Worm (Caenorhabditis elegans) whole organism, young adult: Measurements from ENCODE around the gene nspc-10.

ENCODE experiments used
- B0019.2 ChIP-seq: fragments of 200-800 bp; sonication (Bioruptor generic); conservative IDR thresholded peaks from 2 replicates; pipeline ENCODE4 v1.3.6; 2022; ENCODE audit warnings: missing genetic modification reagents, missing genetic modification characterization, missing compliant biosample characterization
- F10E7.11 ChIP-seq: sonication (generic microtip); optimal IDR thresholded peaks from 2 replicates; lab custom pipeline; 2017; ENCODE audit warnings: mild to moderate bottlenecking, missing genetic modification characterization, moderate library complexity, missing compliant biosample characterization
- F23B12.7 ChIP-seq: sonication (generic microtip); optimal IDR thresholded peaks from 2 replicates; lab custom pipeline; 2017; ENCODE audit warnings: missing genetic modification characterization, mild to moderate bottlenecking, missing compliant biosample characterization, antibody characterized with exemption, moderate library complexity; ENCODE audit not compliant: insufficient read depth
- F37B4.10 ChIP-seq: fragments of 200-800 bp; sonication (Bioruptor generic); IDR thresholded peaks from 2 replicates; pipeline ENCODE4 v1.3.6; 2022; ENCODE audit warnings: missing genetic modification characterization, missing compliant biosample characterization
- F57C9.4 ChIP-seq: sonication (generic microtip); optimal IDR thresholded peaks from 2 replicates; lab custom pipeline; 2017; ENCODE audit warnings: mild to moderate bottlenecking, missing genetic modification characterization, missing compliant biosample characterization
- Y53F4B.3 ChIP-seq: fragments of 200-800 bp; sonication (Bioruptor generic); IDR thresholded peaks from 2 replicates; pipeline ENCODE4 v1.3.6; 2022; ENCODE audit warnings: missing genetic modification reagents, missing genetic modification characterization, missing compliant biosample characterization
- Y56A3A.18 ChIP-seq: fragments of 200-800 bp; sonication (Bioruptor generic); IDR thresholded peaks from 2 replicates; pipeline ENCODE4 v1.3.6; 2022; ENCODE audit warnings: missing genetic modification reagents, missing genetic modification characterization, missing compliant biosample characterization
- akir-1 ChIP-seq: fragments of 200-800 bp; sonication (Bioruptor generic); optimal IDR thresholded peaks from 2 replicates; lab custom pipeline; 2018; ENCODE audit warnings: mild to moderate bottlenecking, missing genetic modification characterization, moderate library complexity, missing compliant biosample characterization
- ama-1 ChIP-seq, 3 experiments: fragments of 150-350 bp in 1 of 3; sonication (generic microtip) in 2 of 3; optimal IDR thresholded peaks; 2 replicates each; lab custom pipeline; 2014 to 2018; ENCODE audit warnings: missing biosample characterization in 2 of 3, missing genetic modification characterization in 2 of 3, missing genetic modification reagents in 2 of 3
- attf-5 ChIP-seq: fragments of 200-800 bp; sonication (Bioruptor generic); optimal IDR thresholded peaks from 2 replicates; lab custom pipeline; 2018; ENCODE audit warnings: mild to moderate bottlenecking, missing genetic modification characterization, missing compliant biosample characterization
- bed-1 ChIP-seq: fragments of 200-800 bp; sonication (Bioruptor generic); IDR thresholded peaks from 2 replicates; pipeline ENCODE4 v1.3.6; 2022; ENCODE audit warnings: missing genetic modification reagents, missing genetic modification characterization, missing compliant biosample characterization
- ceh-40 ChIP-seq: fragments of 200-800 bp; sonication (Bioruptor generic); IDR thresholded peaks from 2 replicates; pipeline ENCODE4 v1.3.6; 2022; ENCODE audit warnings: missing genetic modification characterization, missing compliant biosample characterization
- chd-7 ChIP-seq: sonication (generic microtip); optimal IDR thresholded peaks from 2 replicates; lab custom pipeline; 2016; ENCODE audit warnings: mild to moderate bottlenecking, missing genetic modification characterization, moderate library complexity, missing compliant biosample characterization
- die-1 ChIP-seq: sonication (generic microtip); optimal IDR thresholded peaks from 2 replicates; lab custom pipeline; 2016; ENCODE audit warnings: missing genotype, mild to moderate bottlenecking, missing genetic modification characterization, missing compliant biosample characterization
- dpff-1 ChIP-seq: sonication (generic microtip); optimal IDR thresholded peaks from 2 replicates; lab custom pipeline; 2017; ENCODE audit warnings: mild to moderate bottlenecking, missing genetic modification characterization, missing compliant biosample characterization
- efl-1 ChIP-seq: fragments of 150-350 bp; optimal IDR thresholded peaks from 2 replicates; lab custom pipeline; 2014; ENCODE audit warnings: missing biosample characterization, missing genetic modification reagents, missing genetic modification characterization
- egl-18 ChIP-seq: fragments of 200-800 bp; sonication (Bioruptor generic); IDR thresholded peaks from 2 replicates; pipeline ENCODE4 v1.3.6; 2022; ENCODE audit warnings: missing genetic modification reagents, missing genetic modification characterization, missing compliant biosample characterization
- him-1 ChIP-seq: sonication (generic microtip); optimal IDR thresholded peaks from 2 replicates; lab custom pipeline; 2016; ENCODE audit warnings: missing genotype, missing genetic modification reagents, missing genetic modification characterization, missing compliant biosample characterization
- hlh-12 ChIP-seq: sonication (generic microtip); optimal IDR thresholded peaks from 2 replicates; lab custom pipeline; 2016; ENCODE audit warnings: missing genetic modification characterization, missing compliant biosample characterization
- hmg-1.2 ChIP-seq: fragments of 200-800 bp; sonication (Bioruptor generic); IDR thresholded peaks from 2 replicates; pipeline ENCODE4 v1.3.6; 2022; ENCODE audit warnings: missing genetic modification reagents, missing genetic modification characterization, missing compliant biosample characterization
- hrde-1 ChIP-seq: sonication (generic microtip); optimal IDR thresholded peaks from 2 replicates; lab custom pipeline; 2016; ENCODE audit warnings: missing genetic modification characterization, mild to moderate bottlenecking, missing compliant biosample characterization, moderate library complexity, missing genotype, missing genetic modification reagents, borderline replicate concordance
- hsf-1 ChIP-seq: fragments of 200-800 bp; sonication (Bioruptor generic); IDR thresholded peaks from 2 replicates; pipeline ENCODE4 v1.3.6; 2022; ENCODE audit warnings: missing genetic modification reagents, missing genetic modification characterization, missing compliant biosample characterization
- let-607 ChIP-seq, 2 experiments: fragments of 200-800 bp in 1 of 2; sonication (Bioruptor generic) in 1 of 2; sonication (generic microtip) in 1 of 2; optimal IDR thresholded peaks; 2 replicates each; lab custom pipeline; 2016 to 2018; ENCODE audit warnings: mild to moderate bottlenecking in 2 of 2, missing compliant biosample characterization in 2 of 2, missing genetic modification characterization in 2 of 2, moderate library complexity in 2 of 2, missing genotype in 1 of 2
- lin-40 ChIP-seq: sonication (generic microtip); optimal IDR thresholded peaks from 2 replicates; lab custom pipeline; 2016; ENCODE audit warnings: missing genetic modification characterization, mild to moderate bottlenecking, missing compliant biosample characterization, missing genotype, missing genetic modification reagents
- madf-10 ChIP-seq: sonication (generic microtip); optimal IDR thresholded peaks from 2 replicates; lab custom pipeline; 2016; ENCODE audit warnings: mild to moderate bottlenecking, missing genetic modification characterization, missing compliant biosample characterization
- madf-6 ChIP-seq: fragments of 200-800 bp; sonication (Bioruptor generic); IDR thresholded peaks from 2 replicates; pipeline ENCODE4 v1.3.6; 2022; ENCODE audit warnings: missing genetic modification reagents, missing genetic modification characterization, missing compliant biosample characterization
- madf-8 ChIP-seq: fragments of 200-800 bp; sonication (Bioruptor generic); conservative IDR thresholded peaks from 2 replicates; pipeline ENCODE4 v1.3.6; 2022; ENCODE audit warnings: missing genetic modification reagents, missing genetic modification characterization, missing compliant biosample characterization
- mcd-1 ChIP-seq: fragments of 200-800 bp; sonication (Bioruptor generic); IDR thresholded peaks from 2 replicates; pipeline ENCODE4 v1.3.6; 2022; ENCODE audit warnings: missing genetic modification reagents, missing genetic modification characterization, missing compliant biosample characterization
- mes-4 ChIP-seq: sonication (generic microtip); optimal IDR thresholded peaks from 2 replicates; lab custom pipeline; 2016; ENCODE audit warnings: missing genotype, missing genetic modification characterization, missing compliant biosample characterization
- mxl-1 ChIP-seq: sonication (generic microtip); optimal IDR thresholded peaks from 2 replicates; lab custom pipeline; 2016; ENCODE audit warnings: missing genetic modification characterization, missing compliant biosample characterization
- nfya-2 ChIP-seq: fragments of 200-800 bp; sonication (Bioruptor generic); IDR thresholded peaks from 2 replicates; pipeline ENCODE4 v1.3.6; 2022; ENCODE audit warnings: missing genetic modification reagents, missing genetic modification characterization, missing compliant biosample characterization
- nhr-120 ChIP-seq: fragments of 200-800 bp; sonication (Bioruptor generic); IDR thresholded peaks from 2 replicates; pipeline ENCODE4 v1.3.6; 2022; ENCODE audit warnings: missing genetic modification characterization, missing compliant biosample characterization
- nhr-27 ChIP-seq: fragments of 200-800 bp; sonication (Bioruptor generic); optimal IDR thresholded peaks from 2 replicates; lab custom pipeline; 2018; ENCODE audit warnings: mild to moderate bottlenecking, missing genetic modification characterization, moderate library complexity, missing compliant biosample characterization
- nhr-90 ChIP-seq: sonication (generic microtip); optimal IDR thresholded peaks from 2 replicates; lab custom pipeline; 2016; ENCODE audit warnings: missing genotype, mild to moderate bottlenecking, missing genetic modification characterization, missing compliant biosample characterization
- pbrm-1 ChIP-seq: fragments of 200-800 bp; sonication (Bioruptor generic); IDR thresholded peaks from 2 replicates; pipeline ENCODE4 v1.3.6; 2022; ENCODE audit warnings: missing genetic modification reagents, missing genetic modification characterization, missing compliant biosample characterization
- repo-1 ChIP-seq: sonication (generic microtip); optimal IDR thresholded peaks from 2 replicates; lab custom pipeline; 2017; ENCODE audit warnings: mild to moderate bottlenecking, missing genetic modification characterization, missing compliant biosample characterization
- snpc-1.3 ChIP-seq: sonication (generic microtip); optimal IDR thresholded peaks from 2 replicates; lab custom pipeline; 2017; ENCODE audit warnings: missing genetic modification characterization, mild to moderate bottlenecking, missing compliant biosample characterization, antibody characterized with exemption, moderate library complexity, missing genotype, missing genetic modification reagents; ENCODE audit not compliant: insufficient read depth
- tbx-9 ChIP-seq: sonication (generic microtip); optimal IDR thresholded peaks from 2 replicates; lab custom pipeline; 2016; ENCODE audit warnings: borderline replicate concordance, missing genetic modification characterization, inconsistent platforms, missing compliant biosample characterization
- ztf-18 ChIP-seq: sonication (generic microtip); optimal IDR thresholded peaks from 2 replicates; lab custom pipeline; 2016; ENCODE audit warnings: missing genotype, mild to moderate bottlenecking, missing genetic modification characterization, missing compliant biosample characterization
- ztf-26 ChIP-seq: sonication (generic microtip); optimal IDR thresholded peaks from 2 replicates; lab custom pipeline; 2017; ENCODE audit warnings: missing genetic modification characterization, missing compliant biosample characterization
- ztf-3 ChIP-seq: fragments of 200-800 bp; sonication (Bioruptor generic); optimal IDR thresholded peaks from 2 replicates; lab custom pipeline; 2018; ENCODE audit warnings: mild to moderate bottlenecking, missing genetic modification characterization, missing compliant biosample characterization
- ztf-6 ChIP-seq: fragments of 200-800 bp; sonication (Bioruptor generic); IDR thresholded peaks from 2 replicates; pipeline ENCODE4 v1.3.6; 2022; ENCODE audit warnings: missing genetic modification reagents, missing genetic modification characterization, missing compliant biosample characterization

Gene nspc-10

DNA sequence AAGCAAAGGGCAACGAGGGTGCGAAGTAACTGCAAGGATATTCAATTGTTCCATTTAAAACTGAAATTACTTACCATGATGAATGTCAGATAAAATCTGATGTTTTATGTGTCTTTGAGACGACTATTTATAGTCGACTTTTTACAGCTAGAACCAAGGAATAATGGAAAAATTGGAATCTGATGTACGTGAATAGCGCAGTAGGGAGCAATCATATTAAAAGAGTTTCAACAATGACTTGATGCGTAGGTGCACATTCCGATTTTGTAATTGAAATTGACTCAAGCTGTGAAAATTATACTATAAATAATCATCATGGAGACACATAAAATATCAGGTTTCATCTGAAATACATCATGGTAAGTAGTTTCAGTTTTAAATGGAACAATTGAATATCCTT, at the start of gene nspc-10, which contains the start of gene nspc-9:
Gene nspc-10 (plus strand): TSS at position 331 of the 400 bp plus-strand sequence.
Gene nspc-9 (minus strand): TSS at position 101 of the 400 bp plus-strand sequence.
- TF ChIP-seq nhr-27 (tag; lab: Kevin White, UChicago) (no peak), nfya-2 (no peak), Y56A3A.18 (GFP tag; lab: Robert Waterston, UW) (no peak), let-607 (tag; optimal IDR thresholded peaks at IDR 0.05; lab: Kevin White, UChicago) (no peak), egl-18 (GFP tag; lab: Robert Waterston, UW) (no peak), hrde-1 (tag; lab: Kevin White, UChicago) (no peak), die-1 (no peak)

DNA sequence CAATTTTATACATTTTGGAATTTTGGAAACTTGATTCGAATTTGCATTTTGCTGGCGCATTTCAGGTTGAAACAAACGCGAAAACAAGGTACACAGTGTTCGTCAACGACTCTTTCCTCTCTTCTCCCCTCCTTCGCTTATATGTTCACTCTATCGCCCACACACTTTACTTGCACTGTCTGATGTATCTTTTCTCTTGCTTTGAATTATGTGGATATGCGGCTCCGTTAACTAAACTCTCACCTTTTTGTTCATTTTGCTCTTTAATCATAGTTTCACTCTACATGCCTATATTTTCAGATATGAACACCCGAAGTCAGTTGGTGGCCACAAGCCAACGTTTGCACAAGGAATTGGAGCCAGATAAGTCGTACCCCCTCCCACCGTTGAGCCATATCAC, 49.1 kb upstream of the nspc-10 start, which contains the start of gene W06D11.1:
Gene W06D11.1 (plus strand): TSS at position 301 of the 400 bp plus-strand sequence.
- no peak for TF ChIP-seq nhr-27 (tag; lab: Kevin White, UChicago)
- TF ChIP-seq chd-7 (tag; lab: Kevin White, UChicago) = no peak
- TF ChIP-seq him-1 = no peak
- TF ChIP-seq hlh-12 = no peak
- no peak for TF ChIP-seq mes-4 (tag; lab: Kevin White, UChicago)
- TF ChIP-seq mxl-1 (tag; lab: Kevin White, UChicago) = no peak

DNA sequence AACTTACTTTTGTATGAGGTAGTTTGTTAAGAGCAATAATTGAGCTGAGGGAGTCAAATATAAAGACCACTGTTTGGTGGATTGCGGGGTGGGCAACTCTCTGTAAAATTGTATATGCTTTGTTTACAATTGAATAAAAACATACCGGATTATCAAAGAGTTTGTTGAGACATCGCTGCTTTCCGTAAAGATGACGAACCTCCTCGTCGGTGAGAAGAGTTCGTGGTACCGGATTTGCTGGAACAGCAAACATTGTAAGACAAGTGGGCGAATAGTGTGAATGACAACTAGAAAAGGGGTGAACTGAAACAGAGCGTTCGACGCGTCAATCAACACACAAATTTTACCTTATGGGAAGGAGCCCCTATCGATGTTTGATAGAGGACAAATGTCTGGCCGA, 47.0 kb upstream of the nspc-10 start, which contains the start of gene W06D11.2:
Gene W06D11.2 (minus strand): TSS at position 339 of the 400 bp plus-strand sequence.
- no peak for TF ChIP-seq hsf-1 (GFP tag; lab: Robert Waterston, UW)
- TF ChIP-seq repo-1 (tag; lab: Kevin White, UChicago) = no peak
- TF ChIP-seq F57C9.4 = no peak
- no peak for TF ChIP-seq madf-10 (tag; lab: Kevin White, UChicago)
- no peak for TF ChIP-seq ztf-18 (tag; lab: Kevin White, UChicago)
- TF ChIP-seq chd-7 (tag; lab: Kevin White, UChicago) = no peak
- TF ChIP-seq ztf-3 (GFP tag; lab: Kevin White, UChicago) = no peak
- no peak for TF ChIP-seq lin-40
- TF ChIP-seq F37B4.10 = no peak
- no peak for TF ChIP-seq Y53F4B.3
- no peak for TF ChIP-seq pbrm-1
- TF ChIP-seq hrde-1 (tag; lab: Kevin White, UChicago) = no peak
- TF ChIP-seq mcd-1 = no peak
- TF ChIP-seq mes-4 (tag; lab: Kevin White, UChicago) = no peak
- TF ChIP-seq nhr-120 (GFP tag; lab: Robert Waterston, UW) = no peak
- TF ChIP-seq tbx-9 (tag; lab: Kevin White, UChicago) = no peak
- no peak for TF ChIP-seq ceh-40
- TF ChIP-seq attf-5 (GFP tag; lab: Kevin White, UChicago) = no peak

DNA sequence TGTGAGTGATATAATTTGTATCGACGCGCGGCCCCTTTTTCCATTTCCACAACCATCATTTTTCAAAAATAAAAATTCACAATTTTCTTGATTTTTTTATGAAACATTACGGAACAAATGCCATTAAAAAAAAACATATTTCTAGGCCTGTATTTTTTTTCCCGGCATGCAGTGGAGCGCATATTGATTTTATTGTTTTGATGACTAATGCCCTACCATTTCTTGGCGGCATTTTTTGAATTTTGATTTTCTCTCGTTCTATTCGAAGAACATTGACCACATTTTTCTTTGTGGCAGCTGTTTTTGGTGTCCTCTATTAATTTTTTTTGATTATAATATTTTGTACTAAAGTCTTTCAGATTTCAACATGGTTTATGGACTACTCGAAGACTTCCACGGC, 45.1 kb upstream of the nspc-10 start, which contains the start of gene W06D11.3:
Gene W06D11.3 (plus strand): TSS at position 360 of the 400 bp plus-strand sequence.
- TF ChIP-seq hmg-1.2 (GFP tag; lab: Robert Waterston, UW) (peak; percentile 26; the same call in 1 of the 2 replicates), efl-1 (GFP tag; lab: Kevin White, UChicago) (peak; percentile 73), madf-6 (GFP tag; lab: Robert Waterston, UW) (peak; percentile 69), mes-4 (tag; lab: Kevin White, UChicago) (no peak), B0019.2 (GFP tag; lab: Robert Waterston, UW) (no peak), madf-8 (peak; percentile 78)

DNA sequence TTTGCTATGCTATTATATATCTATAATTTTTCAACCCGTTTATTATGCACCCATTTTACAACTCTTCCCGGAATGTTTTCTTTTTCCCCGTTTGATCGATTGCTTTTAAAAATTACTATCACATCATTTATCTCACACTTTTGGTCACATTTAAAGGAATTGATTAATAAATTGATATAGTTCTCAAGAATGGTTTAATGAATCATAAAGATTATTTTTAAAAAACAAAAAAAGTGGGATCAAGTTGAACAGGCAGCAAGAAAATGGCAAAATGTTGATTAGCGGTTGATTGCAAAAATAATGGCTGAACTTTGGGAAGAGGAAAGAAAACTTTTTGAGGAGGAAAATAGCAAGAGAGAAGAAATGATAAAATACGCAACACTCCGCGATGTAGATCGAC, 43.6 kb upstream of the nspc-10 start, which contains the start of gene W06D11.5:
Gene W06D11.5 (plus strand): TSS at position 301 of the 400 bp plus-strand sequence.
- TF ChIP-seq dpff-1 (tag; lab: Kevin White, UChicago) (no peak), hlh-12 (no peak), nhr-90 (tag; lab: Kevin White, UChicago) (no peak), tbx-9 (tag; lab: Kevin White, UChicago) (no peak), akir-1 (GFP tag; lab: Kevin White, UChicago) (no peak), ztf-26 (tag; lab: Kevin White, UChicago) (no peak), bed-1 (GFP tag; lab: Robert Waterston, UW) (no peak), ama-1 (optimal IDR thresholded peaks at IDR 0.05; lab: Kevin White, UChicago) (no peak), ama-1 (GFP tag; optimal IDR thresholded peaks at IDR 0.05; lab: Kevin White, UChicago) (no peak), F37B4.10 (no peak), F10E7.11 (tag; lab: Kevin White, UChicago) (no peak), snpc-1.3 (tag; lab: Kevin White, UChicago) (no peak), ztf-6 (GFP tag; lab: Robert Waterston, UW) (no peak), F23B12.7 (tag; lab: Kevin White, UChicago) (no peak)
